Worm (Caenorhabditis elegans): ENCODE measurements around the gene him-10.

DNA sequence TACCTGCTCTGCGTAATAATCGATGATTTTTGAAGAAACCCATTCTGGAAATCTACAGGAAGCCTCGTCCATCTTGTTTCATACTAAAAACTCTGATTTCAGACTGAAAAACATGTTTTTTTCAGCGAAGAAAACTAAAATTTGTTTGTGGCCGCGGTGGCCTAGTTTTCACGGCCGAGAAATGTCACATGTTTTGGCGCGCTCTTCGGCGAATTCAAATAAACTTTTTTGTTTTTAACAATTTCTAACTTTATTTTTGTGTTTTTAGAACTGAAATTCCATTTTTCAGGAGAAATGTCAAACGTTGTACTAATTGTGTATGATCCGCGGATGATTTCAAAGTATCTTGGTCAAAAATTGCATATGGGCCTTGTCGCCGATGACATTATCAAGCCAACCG, at the start of gene him-10, which contains the start of gene polq-1:
- TF ChIP-seq egl-27 (tag; optimal IDR thresholded peaks at IDR 0.05) (no peak), R02D3.7 (tag; optimal IDR thresholded peaks at IDR 0.05) (no peak), lin-39 (tag; optimal IDR thresholded peaks at IDR 0.05) (no peak), ceh-9 (tag; optimal IDR thresholded peaks at IDR 0.05) (no peak)

Measured in whole organism, L3 larva.